Worm (Caenorhabditis elegans): ENCODE measurements around the gene srsx-11.

srsx-11 gene

DNA sequence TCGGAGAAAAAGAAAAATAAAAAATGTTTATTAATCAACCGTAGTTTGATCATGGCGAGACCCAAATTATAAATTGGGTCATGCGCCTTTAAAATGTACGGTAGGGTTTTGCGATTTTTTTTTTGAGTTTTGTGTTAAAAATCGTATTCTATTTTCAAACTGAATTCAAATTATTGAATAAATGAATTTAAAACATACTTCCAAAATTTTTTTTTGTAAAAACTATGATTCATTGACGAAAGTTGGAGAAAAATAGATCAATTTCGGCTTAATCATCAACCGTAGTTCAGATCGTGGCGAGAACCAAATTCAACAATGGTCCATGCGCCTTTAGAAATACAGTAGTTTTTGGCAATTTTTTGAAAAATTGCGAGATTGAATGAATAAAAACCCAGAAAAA, 15.4 kb downstream of the srsx-11 start:
- TF ChIP-seq ets-5 (GFP tag; IDR thresholded peaks at IDR 0.05) (no peak), dpl-1 (GFP tag; optimal IDR thresholded peaks at IDR 0.05) (no peak), mab-9 (GFP tag; IDR thresholded peaks at IDR 0.05) (no peak), aha-1 (tag; optimal IDR thresholded peaks at IDR 0.05) (no peak), nhr-19 (GFP tag; conservative IDR thresholded peaks at IDR 0.05) (no peak)

DNA sequence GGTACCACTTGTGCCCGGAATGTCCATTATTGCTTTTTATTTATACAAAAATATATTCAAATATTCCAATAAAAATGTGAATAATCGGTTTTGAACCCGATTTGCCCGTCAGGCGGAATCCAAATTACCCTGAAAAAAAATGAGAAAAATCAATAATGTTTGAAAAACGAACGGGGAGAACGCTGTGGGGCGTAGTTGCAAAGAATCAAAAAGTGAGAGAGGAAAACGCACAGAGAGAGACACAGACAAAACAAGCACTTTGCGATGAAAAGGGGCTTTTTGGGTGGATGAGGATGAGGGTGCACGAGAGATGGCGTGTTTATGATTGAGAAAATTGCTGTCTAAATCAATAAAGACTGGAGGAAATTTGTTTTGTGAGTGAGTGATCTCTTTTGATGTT, 16.0 kb downstream of the srsx-11 start, which contains the start of gene tam-1:
Gene tam-1 (minus strand): TSS at position 135 of the 400 bp plus-strand sequence.
- TF ChIP-seq sptf-1 (tag; optimal IDR thresholded peaks at IDR 0.05) (no peak), mep-1 (tag; optimal IDR thresholded peaks at IDR 0.05) (no peak), lin-15B (tag; optimal IDR thresholded peaks at IDR 0.05) (no peak), nhr-28 (tag; optimal IDR thresholded peaks at IDR 0.05) (no peak), lin-14 (GFP tag; optimal IDR thresholded peaks at IDR 0.05) (peak; percentile 61), skn-1 (tag; optimal IDR thresholded peaks at IDR 0.05) (peak; percentile 10), nhr-85 (tag) (peak; percentile 8)

DNA sequence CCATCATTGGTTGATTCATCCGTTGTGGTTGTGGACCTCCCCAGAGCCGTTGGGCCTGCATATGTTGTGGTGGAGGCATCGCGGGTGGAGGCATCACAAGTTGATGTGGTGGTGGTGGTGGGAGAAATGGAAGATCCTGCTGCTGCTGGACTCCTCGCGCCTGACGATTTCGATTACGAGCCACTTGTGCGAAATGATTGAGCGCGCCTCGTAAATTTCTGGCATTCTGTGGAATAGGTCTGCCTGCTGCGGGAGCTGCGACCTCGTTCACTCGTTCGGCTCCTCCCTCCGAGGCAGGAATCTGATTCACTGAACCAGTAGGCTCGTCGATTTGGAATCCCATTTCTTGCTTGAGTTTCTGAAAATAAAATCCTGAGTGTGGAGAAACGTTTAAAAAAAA, 18.3 kb downstream of the srsx-11 start:
- no peak for TF ChIP-seq hpl-2 (GFP tag; optimal IDR thresholded peaks at IDR 0.05)
- TF ChIP-seq swsn-7 (tag; optimal IDR thresholded peaks at IDR 0.05) = no peak
- TF ChIP-seq ets-5 (GFP tag; IDR thresholded peaks at IDR 0.05) = no peak
- no peak for TF ChIP-seq unc-62 (GFP tag; optimal IDR thresholded peaks at IDR 0.05)
- TF ChIP-seq hlh-4 (tag; optimal IDR thresholded peaks at IDR 0.05) = no peak
- no peak for TF ChIP-seq pqm-1 (tag; optimal IDR thresholded peaks at IDR 0.05)
- TF ChIP-seq egl-27 (tag; optimal IDR thresholded peaks at IDR 0.05) = no peak
- no peak for TF ChIP-seq aha-1 (tag; optimal IDR thresholded peaks at IDR 0.05)
- TF ChIP-seq grh-1 (GFP tag; IDR thresholded peaks at IDR 0.05) = no peak
- TF ChIP-seq unc-30 (tag; optimal IDR thresholded peaks at IDR 0.05) = no peak
- no peak for TF ChIP-seq snpc-4 (tag; optimal IDR thresholded peaks at IDR 0.05)
- TF ChIP-seq fkh-8 (tag; optimal IDR thresholded peaks at IDR 0.05) = no peak
- no peak for TF ChIP-seq elt-3 (tag; optimal IDR thresholded peaks at IDR 0.05)
- no peak for TF ChIP-seq mef-2 (tag; optimal IDR thresholded peaks at IDR 0.05)
- no peak for TF ChIP-seq unc-130 (tag; optimal IDR thresholded peaks at IDR 0.05)
- no peak for TF ChIP-seq sup-37 (GFP tag; optimal IDR thresholded peaks at IDR 0.05)
- TF ChIP-seq elt-2 (tag; optimal IDR thresholded peaks at IDR 0.05) = no peak
- TF ChIP-seq mab-9 (GFP tag; IDR thresholded peaks at IDR 0.05) = no peak

DNA sequence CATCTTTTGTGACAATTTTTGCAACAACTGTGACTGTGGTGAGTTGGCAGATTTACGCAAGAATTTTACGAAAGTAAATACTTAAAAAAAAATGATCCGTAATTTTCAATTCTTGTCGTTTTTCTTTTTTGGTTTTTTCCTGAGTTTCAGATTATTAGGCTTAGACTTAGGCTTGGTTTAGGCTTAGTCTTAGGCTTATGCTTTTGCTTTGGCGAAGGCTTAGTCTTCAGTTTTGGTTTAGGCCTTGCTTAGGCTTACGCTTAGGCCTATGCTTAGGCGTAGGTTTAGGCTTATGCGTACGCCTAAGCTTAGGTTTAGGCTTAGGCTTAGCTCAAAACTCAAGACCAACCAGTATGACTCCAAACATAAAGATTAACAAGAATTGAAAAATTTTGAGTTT, 21.3 kb downstream of the srsx-11 start:
- TF ChIP-seq nhr-77 (tag; optimal IDR thresholded peaks at IDR 0.05) (no peak), nhr-12 (tag; optimal IDR thresholded peaks at IDR 0.05) (no peak), rnt-1 (tag; optimal IDR thresholded peaks at IDR 0.05) (no peak), ceh-8 (GFP tag; optimal IDR thresholded peaks at IDR 0.05) (no peak), dsc-1 (tag; optimal IDR thresholded peaks at IDR 0.05) (no peak), pqm-1 (tag; optimal IDR thresholded peaks at IDR 0.05) (no peak)

DNA sequence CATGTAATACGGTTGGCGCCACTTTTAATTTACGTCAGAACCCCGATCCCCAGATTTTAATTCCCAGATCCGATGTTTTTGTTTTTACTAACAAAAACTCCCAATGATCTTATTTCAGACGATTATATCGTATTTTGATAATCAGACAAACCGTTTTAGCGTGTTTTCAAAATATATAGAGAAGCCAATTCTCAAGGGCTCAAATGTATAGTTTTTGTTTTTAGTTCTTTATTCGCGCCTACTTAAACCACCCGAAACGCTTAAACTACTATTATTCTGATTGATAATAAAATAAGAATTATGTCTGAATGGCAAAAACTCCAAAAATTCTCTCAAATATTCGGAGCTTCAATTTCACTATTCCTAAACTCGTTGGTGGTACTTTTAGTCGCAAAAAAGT, 22.4 kb downstream of the srsx-11 start, which contains the start of gene str-208:
Gene str-208 (plus strand): TSS at position 301 of the 400 bp plus-strand sequence.
- TF ChIP-seq efl-1 (optimal IDR thresholded peaks at IDR 0.05) = no peak
- TF ChIP-seq efl-1 (GFP tag; optimal IDR thresholded peaks at IDR 0.05 in 1 of 2) = peak in 1 of 2 experiments; percentile 4
- no peak for TF ChIP-seq jun-1 (tag; optimal IDR thresholded peaks at IDR 0.05)

DNA sequence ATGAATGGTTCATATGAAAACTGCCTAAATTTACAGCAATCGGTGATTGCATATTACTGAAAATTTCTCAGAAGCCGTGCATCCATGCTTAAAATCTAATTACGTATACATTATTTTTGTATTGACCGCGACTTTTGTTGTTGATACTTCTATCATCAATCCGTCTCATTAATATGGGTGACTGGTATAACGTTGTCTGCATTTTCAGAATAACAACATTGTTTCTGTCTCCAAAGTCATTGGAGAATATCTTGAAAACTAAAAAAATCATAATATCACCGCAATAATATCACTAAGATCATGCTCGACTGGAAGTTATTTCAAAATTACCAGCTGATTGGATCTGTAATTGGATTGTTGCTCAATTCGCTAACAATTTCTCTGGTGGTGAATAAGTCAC, 27.5 kb downstream of the srsx-11 start, which contains the start of gene str-207:
Gene str-207 (plus strand): TSS at position 301 of the 400 bp plus-strand sequence.
- no peak for TF ChIP-seq lin-14 (GFP tag; optimal IDR thresholded peaks at IDR 0.05)
- TF ChIP-seq efl-1 (optimal IDR thresholded peaks at IDR 0.05) = no peak
- TF ChIP-seq efl-1 (GFP tag; optimal IDR thresholded peaks at IDR 0.05 in 1 of 2) = peak in 1 of 2 experiments; percentile 63
- no peak for TF ChIP-seq nhr-71 (tag; optimal IDR thresholded peaks at IDR 0.05)
- TF ChIP-seq pag-3 (tag; optimal IDR thresholded peaks at IDR 0.05; ENCODE audit: borderline replicate concordance, insufficient read depth) = no peak

Measured in whole organism, L1 larva.